Fruit fly (Drosophila melanogaster) whole organism, pupa: ENCODE data around the gene Zdhhc8.

Experiments used
- CG10348 ChIP-seq: fragments of 200-800 bp; sonication (Bioruptor generic); IDR thresholded peaks from 2 replicates; pipeline ENCODE4 v1.3.6; 2022; ENCODE audit warnings: missing biosample characterization, missing genetic modification characterization
- CG12605 ChIP-seq: fragments of 200-800 bp; sonication (Bioruptor generic); IDR thresholded peaks from 2 replicates; pipeline ENCODE4 v1.3.6; 2022; ENCODE audit warnings: missing biosample characterization, missing genetic modification characterization
- CG13204 ChIP-seq: fragments of 200-800 bp; sonication (Bioruptor generic); optimal IDR thresholded peaks from 2 replicates; lab custom pipeline; 2018; ENCODE audit warnings: missing biosample characterization, mild to moderate bottlenecking, missing genetic modification characterization, moderate library complexity
- CG14655 ChIP-seq: fragments of 200-800 bp; sonication (Bioruptor generic); optimal IDR thresholded peaks from 3 replicates; lab custom pipeline; 2017; ENCODE audit warnings: mild to moderate bottlenecking, missing biosample characterization, missing genetic modification reagents, missing genetic modification characterization
- CG15710 ChIP-seq: fragments of 200-800 bp; sonication (Bioruptor generic); optimal IDR thresholded peaks from 2 replicates; lab custom pipeline; 2018; ENCODE audit warnings: missing biosample characterization, mild to moderate bottlenecking, missing genetic modification characterization, moderate library complexity
- CG17806 ChIP-seq: fragments of 200-800 bp; sonication (Bioruptor generic); optimal IDR thresholded peaks from 2 replicates; lab custom pipeline; 2018; ENCODE audit warnings: missing biosample characterization, mild to moderate bottlenecking, missing genetic modification characterization, moderate library complexity
- CG32121 ChIP-seq: fragments of 200-800 bp; sonication (Bioruptor generic); IDR thresholded peaks from 2 replicates; pipeline ENCODE4 v1.3.6; 2022; ENCODE audit warnings: missing biosample characterization, missing genetic modification characterization
- CG34367 ChIP-seq: fragments of 200-800 bp; sonication (Bioruptor generic); optimal IDR thresholded peaks from 2 replicates; lab custom pipeline; 2018; ENCODE audit warnings: missing biosample characterization, mild to moderate bottlenecking, missing genetic modification characterization
- CG4496 ChIP-seq: fragments of 200-800 bp; sonication (Bioruptor generic); IDR thresholded peaks from 3 replicates; pipeline ENCODE4 v1.3.6; 2022; ENCODE audit warnings: missing biosample characterization, missing genetic modification characterization
- CG8159 ChIP-seq: fragments of 200-800 bp; sonication (Bioruptor generic); optimal IDR thresholded peaks from 3 replicates; lab custom pipeline; 2018; ENCODE audit warnings: missing biosample characterization, mild to moderate bottlenecking, missing genetic modification characterization, moderate library complexity
- CG8301 ChIP-seq: fragments of 200-800 bp; sonication (Bioruptor generic); optimal IDR thresholded peaks from 2 replicates; lab custom pipeline; 2018; ENCODE audit warnings: missing biosample characterization, mild to moderate bottlenecking, missing genetic modification characterization
- CG9948 ChIP-seq: fragments of 200-800 bp; sonication (Bioruptor generic); optimal IDR thresholded peaks from 2 replicates; lab custom pipeline; 2018; ENCODE audit warnings: missing biosample characterization, mild to moderate bottlenecking, missing genetic modification characterization, moderate library complexity
- D1 ChIP-seq: fragments of 200-800 bp; sonication (Bioruptor generic); optimal IDR thresholded peaks from 2 replicates; lab custom pipeline; 2018; ENCODE audit warnings: missing biosample characterization, mild to moderate bottlenecking, missing genetic modification characterization, moderate library complexity
- EcR ChIP-seq: fragments of 200-800 bp; sonication (Bioruptor generic); optimal IDR thresholded peaks from 3 replicates; lab custom pipeline; 2019; ENCODE audit warnings: missing biosample characterization, missing genetic modification characterization, mild to moderate bottlenecking, moderate library complexity, missing genetic modification reagents
- Ets98B ChIP-seq: fragments of 200-800 bp; sonication (Bioruptor generic); IDR thresholded peaks from 2 replicates; pipeline ENCODE4 v1.3.6; 2022; ENCODE audit warnings: missing biosample characterization, missing genetic modification characterization
- Pif1A ChIP-seq: fragments of 200-800 bp; sonication (Bioruptor generic); optimal IDR thresholded peaks from 3 replicates; lab custom pipeline; 2016; ENCODE audit warnings: missing biosample characterization, missing genetic modification characterization
- Pif1B ChIP-seq: fragments of 200-800 bp; sonication (Bioruptor generic); optimal IDR thresholded peaks from 3 replicates; lab custom pipeline; 2016; ENCODE audit warnings: missing biosample characterization, missing genetic modification characterization
- Snoo ChIP-seq: fragments of 200-800 bp; sonication (Bioruptor generic); optimal IDR thresholded peaks from 3 replicates; lab custom pipeline; 2017; ENCODE audit warnings: missing biosample characterization, mild to moderate bottlenecking, missing genetic modification characterization, inconsistent platforms
- fd96Ca ChIP-seq: fragments of 200-800 bp; sonication (Bioruptor generic); IDR thresholded peaks from 3 replicates; pipeline ENCODE4 v1.3.6; 2022; ENCODE audit warnings: missing biosample characterization, missing genetic modification characterization
- gl ChIP-seq: fragments of 200-800 bp; sonication (Bioruptor generic); optimal IDR thresholded peaks from 2 replicates; lab custom pipeline; 2018; ENCODE audit warnings: missing biosample characterization, mild to moderate bottlenecking, missing genetic modification characterization
- rn ChIP-seq: fragments of 200-800 bp; sonication (Bioruptor generic); IDR thresholded peaks from 2 replicates; pipeline ENCODE4 v1.3.6; 2022; ENCODE audit warnings: missing biosample characterization, missing genetic modification characterization

Zdhhc8 gene

DNA sequence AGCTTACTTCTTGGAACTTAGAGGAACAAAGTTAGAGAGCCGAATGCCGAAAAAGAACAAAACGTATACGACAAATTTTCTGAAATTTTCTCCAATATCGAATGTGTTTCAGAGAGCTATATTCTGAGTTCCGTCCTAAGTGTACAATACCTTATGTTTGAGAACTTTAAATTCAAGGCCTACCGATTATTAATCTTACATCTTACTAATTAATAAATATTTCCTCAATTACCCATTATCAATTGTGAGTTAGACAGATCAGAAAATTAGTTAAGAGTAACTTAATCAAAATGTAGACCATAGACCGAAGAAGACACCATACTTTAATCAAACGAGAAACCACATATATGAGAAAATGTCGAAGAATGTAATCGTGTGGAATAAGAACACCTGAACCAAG is 25.6 kb downstream of the Zdhhc8 start, which contains the start of gene CG34450:
Gene CG34450, minus strand, starts transcription at position 101 of the 400 bp plus-strand sequence.
- TF ChIP-seq CG15710 (tag; lab: Kevin White, UChicago) (no peak), CG9948 (tag; lab: Kevin White, UChicago) (no peak), CG8301 (tag; lab: Kevin White, UChicago) (no peak), CG8159 (tag; lab: Kevin White, UChicago) (no peak), CG4496 (no peak), CG13204 (GFP tag; lab: Kevin White, UChicago) (no peak), CG17806 (no peak), CG10348 (GFP tag; lab: Robert Waterston, UW) (no peak), CG32121 (no peak)

DNA sequence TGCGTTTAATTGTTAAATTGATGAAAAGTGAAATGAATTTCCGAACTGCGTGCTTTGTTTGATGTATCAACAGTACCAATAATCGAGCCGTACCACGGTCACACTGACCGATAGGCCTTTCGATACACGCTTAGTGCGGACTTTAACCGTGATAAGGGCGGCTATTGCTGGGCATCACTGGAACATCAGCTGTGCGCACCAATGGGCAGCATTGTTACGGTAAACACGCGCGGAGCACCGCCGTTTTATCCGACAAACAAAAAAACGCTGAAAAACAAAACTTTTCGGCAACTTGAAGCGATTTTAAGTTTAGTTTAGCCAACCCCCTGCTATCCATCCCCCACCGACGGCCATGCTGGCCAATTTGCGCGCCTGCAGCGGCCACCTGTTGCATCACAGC is 36.9 kb downstream of the Zdhhc8 start, which contains the start of the genes c12.1 and c12.2:
Gene c12.1, minus strand, starts transcription at position 84 of the 400 bp plus-strand sequence.
Gene c12.2, plus strand, starts transcription at position 220 of the 400 bp plus-strand sequence.
- TF ChIP-seq fd96Ca (no peak), CG15710 (tag; lab: Kevin White, UChicago) (no peak), CG12605 (GFP tag; lab: Robert Waterston, UW) (peak; percentile 51; the same call in 1 of the 2 replicates), Snoo (tag; lab: Kevin White, UChicago) (no peak)

- no peak for TF ChIP-seq Pif1A (GFP tag; lab: Kevin White, UChicago)
- peak; percentile 14 for TF ChIP-seq CG17806
- TF ChIP-seq CG9948 (tag; lab: Kevin White, UChicago): peak; percentile 15
- TF ChIP-seq Snoo (tag; lab: Kevin White, UChicago): no peak
- TF ChIP-seq CG13204 (GFP tag; lab: Kevin White, UChicago): no peak
- no peak for TF ChIP-seq rn
- TF ChIP-seq CG15710 (tag; lab: Kevin White, UChicago): no peak
- TF ChIP-seq Pif1B (GFP tag; lab: Kevin White, UChicago): no peak
- no peak for TF ChIP-seq CG12605 (GFP tag; lab: Robert Waterston, UW)
- TF ChIP-seq CG4496: no peak
- no peak for TF ChIP-seq Ets98B (GFP tag; lab: Robert Waterston, UW)
- TF ChIP-seq CG14655 (GFP tag; lab: Kevin White, UChicago): no peak
- no peak for TF ChIP-seq D1 (tag; lab: Kevin White, UChicago)
- TF ChIP-seq CG10348 (GFP tag; lab: Robert Waterston, UW): no peak
- no peak for TF ChIP-seq fd96Ca
- peak; percentile 28 for TF ChIP-seq CG8159 (tag; lab: Kevin White, UChicago)
- TF ChIP-seq gl (tag; lab: Kevin White, UChicago): no peak
- peak; percentile 3 for TF ChIP-seq CG34367 (tag; lab: Kevin White, UChicago)
- TF ChIP-seq, all 21 proteins: peak for 4
Measured at dm6 chrX:9317100-9317499, 38.9 kb downstream of the Zdhhc8 start.

DNA sequence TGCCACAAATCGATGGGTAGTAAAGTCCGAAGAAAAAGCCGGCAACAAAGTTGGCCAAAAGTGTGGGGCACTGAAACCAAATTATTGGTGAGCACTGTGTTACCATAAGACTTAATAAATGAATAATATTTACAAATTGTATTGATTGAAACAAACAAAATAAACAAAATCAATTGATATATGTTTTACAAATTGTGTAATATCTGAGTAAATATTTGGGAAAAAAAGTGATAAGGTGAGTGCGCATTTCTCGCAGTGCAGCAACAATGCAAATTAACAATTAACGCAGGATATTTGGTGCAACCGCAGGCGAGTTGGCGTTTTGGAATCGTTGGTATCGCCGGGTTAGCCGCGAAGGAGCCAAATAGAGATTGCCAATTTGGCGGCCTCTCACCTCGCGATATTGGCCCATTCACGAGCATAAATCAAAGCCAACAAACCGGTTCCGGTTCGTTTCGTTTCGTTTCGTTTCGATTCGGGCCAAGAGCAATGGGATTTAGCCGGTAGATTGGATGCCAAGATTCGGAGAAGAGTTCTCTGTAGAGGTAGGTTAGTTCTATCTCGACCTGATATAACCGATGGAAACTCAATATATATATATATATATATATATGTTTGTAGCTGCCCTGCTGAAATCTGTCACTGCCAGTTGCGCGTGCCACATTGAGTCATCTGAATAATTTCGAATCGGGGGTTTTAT is 45.9 kb downstream of the Zdhhc8 start:
- TF ChIP-seq EcR (no peak), CG32121 (no peak), CG8301 (tag; lab: Kevin White, UChicago) (no peak), CG9948 (tag; lab: Kevin White, UChicago) (peak; percentile 1), D1 (tag; lab: Kevin White, UChicago) (no peak), CG13204 (GFP tag; lab: Kevin White, UChicago) (no peak), CG8159 (tag; lab: Kevin White, UChicago) (peak; percentile 22)

DNA sequence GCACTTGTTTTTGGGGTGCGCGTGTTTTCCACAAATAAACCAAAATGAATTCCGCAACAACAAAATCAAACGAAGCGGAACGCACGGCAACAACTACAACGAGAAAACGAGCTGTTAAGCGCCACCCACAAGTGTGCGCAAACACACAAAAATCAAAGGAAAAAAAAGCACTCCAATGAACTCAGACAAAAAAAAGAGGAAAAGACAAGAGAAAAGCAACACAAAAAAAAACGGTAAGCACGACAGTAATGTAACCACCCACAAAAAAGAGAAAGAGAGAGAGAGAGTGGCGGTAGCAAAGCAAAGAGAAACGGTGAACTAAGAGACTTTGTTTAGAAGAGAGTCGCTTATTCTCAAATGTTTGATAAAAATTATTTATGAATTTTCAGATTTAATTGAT is 50.3 kb downstream of the Zdhhc8 start:
- TF ChIP-seq CG10348 (GFP tag; lab: Robert Waterston, UW) (no peak), fd96Ca (peak; percentile 92), CG14655 (GFP tag; lab: Kevin White, UChicago) (peak; percentile 82), CG34367 (tag; lab: Kevin White, UChicago) (peak; percentile 86), rn (peak; percentile 90), CG32121 (peak; percentile 97), CG17806 (peak; percentile 72), Pif1A (GFP tag; lab: Kevin White, UChicago) (peak; percentile 94), CG4496 (peak; percentile 99), gl (tag; lab: Kevin White, UChicago) (peak; percentile 93), CG15710 (tag; lab: Kevin White, UChicago) (peak; percentile 78), EcR (no peak), CG12605 (GFP tag; lab: Robert Waterston, UW) (peak; percentile 99), Ets98B (GFP tag; lab: Robert Waterston, UW) (peak; percentile 97), Pif1B (GFP tag; lab: Kevin White, UChicago) (peak; percentile 86), Snoo (tag; lab: Kevin White, UChicago) (peak; percentile 88), D1 (tag; lab: Kevin White, UChicago) (no peak), CG8301 (tag; lab: Kevin White, UChicago) (peak; percentile 74), CG13204 (GFP tag; lab: Kevin White, UChicago) (peak; percentile 85), CG8159 (tag; lab: Kevin White, UChicago) (peak; percentile 71), CG9948 (tag; lab: Kevin White, UChicago) (peak; percentile 68)
- TF ChIP-seq, all 21 proteins: peak for 18
